Fruit fly (Drosophila melanogaster): ENCODE data around the gene Cdk1.

Gene Cdk1

DNA sequence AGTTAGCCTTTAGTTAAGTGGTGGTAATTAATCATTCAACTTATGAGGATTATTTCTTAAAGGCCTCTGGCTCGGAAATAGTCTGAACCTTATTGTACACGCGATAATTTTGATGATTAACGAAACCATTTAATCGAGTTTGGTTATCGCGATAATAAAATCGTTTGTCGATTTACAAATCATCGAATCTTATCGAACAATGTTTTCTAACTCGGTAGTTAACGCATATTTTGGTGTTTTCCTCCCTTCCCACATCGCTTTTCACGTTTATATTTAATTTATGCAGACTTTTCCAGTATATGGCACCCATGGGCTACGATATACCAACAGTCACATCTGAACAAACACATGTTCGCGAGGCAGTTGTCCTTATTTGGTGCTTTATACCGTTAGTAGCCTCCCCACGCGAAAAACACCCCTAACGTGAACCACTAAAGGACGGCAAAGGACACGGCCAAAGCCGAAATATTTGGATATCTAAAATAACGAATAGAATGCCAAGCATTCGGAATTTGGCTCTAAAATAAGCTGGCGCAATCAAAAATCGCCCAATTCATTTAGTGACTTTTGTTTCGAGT is 41.9 kb downstream of the Cdk1 start, which contains the start of gene Frmd5:
Gene Frmd5 (plus strand): TSS at position 414 of the 578 bp plus-strand sequence.
- TF ChIP-seq N (GFP tag; optimal IDR thresholded peaks at IDR 0.05) = no peak
- TF ChIP-seq CrebA (GFP tag; optimal IDR thresholded peaks at IDR 0.05; ENCODE audit: borderline replicate concordance) = no peak
- no peak for TF ChIP-seq sage (GFP tag; optimal IDR thresholded peaks at IDR 0.05)
- TF ChIP-seq OdsH (GFP tag; optimal IDR thresholded peaks at IDR 0.05) = no peak
- no peak for TF ChIP-seq Dfd (GFP tag; optimal IDR thresholded peaks at IDR 0.05)
- TF ChIP-seq Dif (GFP tag; optimal IDR thresholded peaks at IDR 0.05; ENCODE audit: partially characterized antibody) = no peak
- TF ChIP-seq Vsx2 (GFP tag; optimal IDR thresholded peaks at IDR 0.05; ENCODE audit: partially characterized antibody) = no peak
- TF ChIP-seq dmrt93B (GFP tag; optimal IDR thresholded peaks at IDR 0.05) = no peak
- TF ChIP-seq Hr78 (GFP tag; optimal IDR thresholded peaks at IDR 0.05) = no peak
- no peak for TF ChIP-seq dsf (GFP tag; optimal IDR thresholded peaks at IDR 0.05; ENCODE audit: borderline replicate concordance)
- no peak for TF ChIP-seq foxo (GFP tag; optimal IDR thresholded peaks at IDR 0.05)
- no peak for TF ChIP-seq usp (GFP tag; optimal IDR thresholded peaks at IDR 0.05)
- TF ChIP-seq Jra (GFP tag; optimal IDR thresholded peaks at IDR 0.05) = no peak

DNA sequence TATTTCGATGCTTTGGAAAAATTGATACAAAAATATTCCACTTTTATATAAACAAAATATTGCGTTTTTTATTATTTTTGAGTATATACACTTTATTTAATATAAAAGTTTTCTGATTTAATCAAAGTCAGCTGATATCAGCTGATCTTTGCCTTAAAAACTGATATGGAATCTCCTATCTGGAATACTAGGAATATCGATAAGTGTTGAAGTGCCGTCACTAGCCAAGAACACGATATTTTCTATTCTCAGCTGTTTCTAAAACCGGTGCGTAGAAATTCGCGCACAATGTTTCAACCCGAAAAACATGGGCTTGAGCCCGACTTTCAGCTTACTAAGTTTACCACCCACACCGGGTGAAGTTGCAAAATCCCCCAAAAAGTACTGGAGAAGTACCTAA is 43.6 kb downstream of the Cdk1 start, which contains the start of gene Sps2:
Gene Sps2 (plus strand): TSS at position 124 of the 400 bp plus-strand sequence.
- TF ChIP-seq brk (GFP tag; optimal IDR thresholded peaks at IDR 0.05) (peak; percentile 18), Hnf4 (GFP tag; optimal IDR thresholded peaks at IDR 0.05) (peak; percentile 10), Dif (GFP tag; optimal IDR thresholded peaks at IDR 0.05; ENCODE audit: partially characterized antibody) (no peak), h (GFP tag; optimal IDR thresholded peaks at IDR 0.05) (peak; percentile 24), Rel (GFP tag; optimal IDR thresholded peaks at IDR 0.05) (no peak), Rel (tag; optimal IDR thresholded peaks at IDR 0.05) (no peak), fru (GFP tag; optimal IDR thresholded peaks at IDR 0.05) (peak; percentile 10), sage (GFP tag; optimal IDR thresholded peaks at IDR 0.05) (no peak)

DNA sequence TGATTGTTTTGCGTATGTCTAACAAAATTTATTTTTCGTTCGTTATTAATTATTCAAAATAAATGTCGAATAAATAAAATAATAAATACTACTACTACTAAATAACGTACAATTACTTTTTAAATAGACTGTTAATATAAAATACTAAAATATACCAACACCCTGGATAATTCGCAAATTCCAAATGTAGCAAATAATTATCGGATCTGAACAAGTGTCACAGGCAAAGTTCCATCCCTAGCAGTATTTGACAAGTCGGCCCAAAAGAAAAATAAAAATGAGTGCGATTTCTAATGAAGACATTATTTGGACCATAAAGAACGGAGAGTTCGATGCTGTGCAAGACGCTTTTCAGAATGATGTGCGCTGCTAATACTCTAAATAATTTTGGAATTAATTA is 44.7 kb downstream of the Cdk1 start, which contains the start of gene CG31715:
Gene CG31715 (plus strand): TSS at position 212 of the 400 bp plus-strand sequence.
- no peak for TF ChIP-seq CrebA (GFP tag; optimal IDR thresholded peaks at IDR 0.05; ENCODE audit: borderline replicate concordance)
- TF ChIP-seq ey (GFP tag; optimal IDR thresholded peaks at IDR 0.05) = peak; percentile 9
- TF ChIP-seq Abd-B (GFP tag; optimal IDR thresholded peaks at IDR 0.05) = no peak
- no peak for TF ChIP-seq Dif (GFP tag; optimal IDR thresholded peaks at IDR 0.05; ENCODE audit: partially characterized antibody)
- TF ChIP-seq foxo (GFP tag; optimal IDR thresholded peaks at IDR 0.05) = peak in 1 of 2 experiments; percentile 48
- peak; percentile 32 for TF ChIP-seq Hr83 (GFP tag; optimal IDR thresholded peaks at IDR 0.05; ENCODE audit: poor library complexity, severe bottlenecking)
- peak; percentile 13 for TF ChIP-seq psq (GFP tag; optimal IDR thresholded peaks at IDR 0.05)
- TF ChIP-seq dsf (GFP tag; optimal IDR thresholded peaks at IDR 0.05; ENCODE audit: borderline replicate concordance) = peak; percentile 9
- peak; percentile 6 for TF ChIP-seq HLH106 (tag; optimal IDR thresholded peaks at IDR 0.05)
- no peak for TF ChIP-seq usp (GFP tag; optimal IDR thresholded peaks at IDR 0.05)
- TF ChIP-seq Mio (GFP tag; optimal IDR thresholded peaks at IDR 0.05) = no peak
- TF ChIP-seq N (GFP tag; optimal IDR thresholded peaks at IDR 0.05) = no peak
- no peak for TF ChIP-seq CG9705 (GFP tag; optimal IDR thresholded peaks at IDR 0.05)
- TF ChIP-seq h (GFP tag; optimal IDR thresholded peaks at IDR 0.05) = peak; percentile 20
- peak; percentile 35 for TF ChIP-seq woc (GFP tag; optimal IDR thresholded peaks at IDR 0.05)
- TF ChIP-seq Vsx2 (GFP tag; optimal IDR thresholded peaks at IDR 0.05; ENCODE audit: partially characterized antibody) = no peak
- peak; percentile 60 for TF ChIP-seq brk (GFP tag; optimal IDR thresholded peaks at IDR 0.05)
- TF ChIP-seq rgr (GFP tag; optimal IDR thresholded peaks at IDR 0.05) = peak; percentile 64
- peak; percentile 21 for TF ChIP-seq Hnf4 (GFP tag; optimal IDR thresholded peaks at IDR 0.05)

DNA sequence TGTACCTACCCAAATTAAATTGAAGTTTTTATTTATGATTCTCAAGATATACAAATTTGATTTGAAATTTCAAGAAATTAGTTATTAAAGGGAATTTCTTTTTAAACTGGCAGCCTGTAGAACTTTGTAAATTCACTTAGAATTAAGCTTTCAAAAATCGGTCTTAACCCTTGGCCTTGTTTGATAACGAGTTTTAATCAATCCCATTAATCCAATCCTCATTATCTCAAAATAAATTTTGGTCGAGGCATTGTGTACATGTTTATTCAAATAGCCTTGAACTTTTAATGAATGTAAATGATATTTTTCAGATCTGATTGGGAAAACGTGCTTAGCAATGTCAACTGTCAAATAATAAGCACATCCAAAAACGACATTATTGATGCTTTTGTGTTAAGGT is 46.2 kb downstream of the Cdk1 start:
- TF ChIP-seq Jra (GFP tag; optimal IDR thresholded peaks at IDR 0.05) = no peak
- no peak for TF ChIP-seq CG32264 (GFP tag; optimal IDR thresholded peaks at IDR 0.05)
- no peak for TF ChIP-seq GATAd (GFP tag; optimal IDR thresholded peaks at IDR 0.05)
- no peak for TF ChIP-seq usp (GFP tag; optimal IDR thresholded peaks at IDR 0.05)
- TF ChIP-seq pan (optimal IDR thresholded peaks at IDR 0.05) = no peak
- no peak for TF ChIP-seq psq (GFP tag; optimal IDR thresholded peaks at IDR 0.05)
- no peak for TF ChIP-seq jim (GFP tag; optimal IDR thresholded peaks at IDR 0.05)
- no peak for TF ChIP-seq dmrt93B (GFP tag; optimal IDR thresholded peaks at IDR 0.05)
